Fruit fly (Drosophila melanogaster): ENCODE data around the gene caup.

dm6 chr3L:12627703-12628102 is 18.3 kb downstream of the caup start:
- TF ChIP-seq CG32006 (GFP tag; optimal IDR thresholded peaks at IDR 0.05) (no peak), CG6854 (GFP tag; optimal IDR thresholded peaks at IDR 0.05) (no peak), CG11902 (GFP tag; optimal IDR thresholded peaks at IDR 0.05) (no peak), CG10669 (GFP tag; optimal IDR thresholded peaks at IDR 0.05) (no peak), Ets96B (tag; optimal IDR thresholded peaks at IDR 0.05) (no peak), CG6792 (GFP tag; optimal IDR thresholded peaks at IDR 0.05) (no peak), Gug (GFP tag; IDR thresholded peaks at IDR 0.05) (no peak)
